Worm (Caenorhabditis elegans) whole organism, L2 larva: Measurements from ENCODE around the gene F20E11.17.
"Not testable (repeated sequence)": the region's sequence is repeated elsewhere in the genome, so short reads cannot be mapped to it uniquely, and the experiment has no call there.

Experiments
- C34F6.9 ChIP-seq: fragments of 150-350 bp; optimal IDR thresholded peaks from 2 replicates; lab custom pipeline; 2014; ENCODE audit warnings: missing biosample characterization, missing genetic modification characterization
- F13H6.1 ChIP-seq: sonication (generic microtip); optimal IDR thresholded peaks from 2 replicates; lab custom pipeline; 2016; ENCODE audit warnings: missing genetic modification characterization, missing compliant biosample characterization
- R02D3.7 ChIP-seq: fragments of 150-350 bp; optimal IDR thresholded peaks from 2 replicates; lab custom pipeline; 2014; ENCODE audit warnings: missing biosample characterization, missing genetic modification characterization
- Y55F3AM.14 ChIP-seq: fragments of 200-800 bp; sonication (Bioruptor generic); optimal IDR thresholded peaks from 2 replicates; lab custom pipeline; 2018; ENCODE audit warnings: mild to moderate bottlenecking, missing genetic modification characterization, missing compliant biosample characterization
- ZK546.5 ChIP-seq: sonication (generic microtip); optimal IDR thresholded peaks from 2 replicates; lab custom pipeline; 2017; ENCODE audit warnings: missing biosample characterization, missing genetic modification characterization
- aly-2 ChIP-seq: fragments of 150-350 bp; optimal IDR thresholded peaks from 2 replicates; lab custom pipeline; 2014; ENCODE audit warnings: missing biosample characterization, missing genetic modification characterization
- ama-1 ChIP-seq: fragments of 150-350 bp; optimal IDR thresholded peaks from 2 replicates; lab custom pipeline; 2018; ENCODE audit warnings: inconsistent platforms
- blmp-1 ChIP-seq: sonication (generic microtip); optimal IDR thresholded peaks from 2 replicates; lab custom pipeline; 2017; ENCODE audit warnings: missing genetic modification characterization, mild to moderate bottlenecking, missing compliant biosample characterization, antibody characterized with exemption, moderate library complexity; ENCODE audit not compliant: insufficient read depth
- ceh-82 ChIP-seq: fragments of 150-350 bp; optimal IDR thresholded peaks from 2 replicates; lab custom pipeline; 2014; ENCODE audit warnings: missing biosample characterization, missing genetic modification characterization
- dmd-4 ChIP-seq: sonication (generic microtip); optimal IDR thresholded peaks from 2 replicates; lab custom pipeline; 2017; ENCODE audit warnings: missing biosample characterization, missing genetic modification characterization
- egl-27 ChIP-seq: sonication (generic microtip); optimal IDR thresholded peaks from 3 replicates; lab custom pipeline; 2017; ENCODE audit warnings: missing biosample characterization, missing genetic modification reagents, missing genetic modification characterization
- elt-1 ChIP-seq: fragments of 150-350 bp; optimal IDR thresholded peaks from 2 replicates; lab custom pipeline; 2014; ENCODE audit warnings: missing biosample characterization, missing genetic modification characterization
- elt-3 ChIP-seq: sonication (generic microtip); optimal IDR thresholded peaks from 2 replicates; lab custom pipeline; 2017; ENCODE audit warnings: missing biosample characterization, missing genetic modification characterization
- fos-1 ChIP-seq: fragments of 150-350 bp; optimal IDR thresholded peaks from 2 replicates; lab custom pipeline; 2014; ENCODE audit warnings: missing biosample characterization, missing genetic modification characterization
- gmeb-1 ChIP-seq: fragments of 150-350 bp; optimal IDR thresholded peaks from 2 replicates; lab custom pipeline; 2014; ENCODE audit warnings: missing biosample characterization, missing genetic modification characterization
- lin-13 ChIP-seq: fragments of 150-350 bp; optimal IDR thresholded peaks from 2 replicates; lab custom pipeline; 2014; ENCODE audit warnings: missing biosample characterization, missing genetic modification reagents, missing genetic modification characterization
- lin-39 ChIP-seq: fragments of 150-350 bp; optimal IDR thresholded peaks from 2 replicates; lab custom pipeline; 2014; ENCODE audit warnings: missing biosample characterization, missing genetic modification reagents, missing genetic modification characterization
- mab-5 ChIP-seq: fragments of 150-350 bp; optimal IDR thresholded peaks from 2 replicates; lab custom pipeline; 2014; ENCODE audit warnings: missing biosample characterization, missing genetic modification characterization
- nhr-10 ChIP-seq: sonication (generic microtip); optimal IDR thresholded peaks from 2 replicates; lab custom pipeline; 2017; ENCODE audit warnings: missing biosample characterization, missing genetic modification characterization
- nhr-11 ChIP-seq: fragments of 150-350 bp; optimal IDR thresholded peaks from 2 replicates; lab custom pipeline; 2014; ENCODE audit warnings: missing biosample characterization, missing genetic modification characterization
- nhr-23 ChIP-seq: fragments of 150-350 bp; optimal IDR thresholded peaks from 2 replicates; lab custom pipeline; 2014; ENCODE audit warnings: missing biosample characterization, missing genetic modification reagents, missing genetic modification characterization
- nhr-237 ChIP-seq: fragments of 150-350 bp; optimal IDR thresholded peaks from 2 replicates; lab custom pipeline; 2014; ENCODE audit warnings: missing biosample characterization, missing genetic modification characterization
- nhr-25 ChIP-seq: fragments of 150-350 bp; sonication (generic microtip); optimal IDR thresholded peaks from 3 replicates; lab custom pipeline; 2014; ENCODE audit warnings: missing biosample characterization, missing genetic modification characterization
- nhr-6 ChIP-seq: fragments of 150-350 bp; optimal IDR thresholded peaks from 2 replicates; lab custom pipeline; 2014; ENCODE audit warnings: missing biosample characterization, missing genetic modification characterization
- nhr-77 ChIP-seq: fragments of 150-350 bp; optimal IDR thresholded peaks from 2 replicates; lab custom pipeline; 2014; ENCODE audit warnings: missing biosample characterization, missing genetic modification characterization
- peb-1 ChIP-seq: fragments of 150-350 bp; optimal IDR thresholded peaks from 2 replicates; lab custom pipeline; 2014; ENCODE audit warnings: missing biosample characterization, missing genetic modification characterization
- sem-4 ChIP-seq: fragments of 150-350 bp; optimal IDR thresholded peaks from 2 replicates; lab custom pipeline; 2014; ENCODE audit warnings: missing biosample characterization, missing genetic modification reagents, missing genetic modification characterization
- skn-1 ChIP-seq: sonication (generic microtip); optimal IDR thresholded peaks from 2 replicates; lab custom pipeline; 2017; ENCODE audit warnings: missing biosample characterization, missing genetic modification characterization
- sma-3 ChIP-seq: sonication (generic microtip); optimal IDR thresholded peaks from 2 replicates; lab custom pipeline; 2016; ENCODE audit warnings: missing genetic modification reagents, missing genetic modification characterization, missing compliant biosample characterization
- sma-9 ChIP-seq, 2 experiments: fragments of 150-350 bp in 1 of 2; sonication (generic microtip) in 1 of 2; optimal IDR thresholded peaks; 2 replicates each; lab custom pipeline; 2014 to 2016; ENCODE audit warnings: missing genetic modification characterization in 2 of 2, mild to moderate bottlenecking in 1 of 2, missing biosample characterization in 1 of 2, missing compliant biosample characterization in 1 of 2, missing genetic modification reagents in 1 of 2, moderate library complexity in 1 of 2
- snpc-4 ChIP-seq: fragments of 150-350 bp; optimal IDR thresholded peaks from 2 replicates; lab custom pipeline; 2014; ENCODE audit warnings: missing biosample characterization, missing genetic modification characterization
- unc-39 ChIP-seq: fragments of 150-350 bp; optimal IDR thresholded peaks from 2 replicates; lab custom pipeline; 2014; ENCODE audit warnings: missing biosample characterization, missing genetic modification characterization
- unc-55 ChIP-seq: fragments of 150-350 bp; sonication (generic microtip); optimal IDR thresholded peaks from 3 replicates; lab custom pipeline; 2014; ENCODE audit warnings: missing biosample characterization, missing genetic modification reagents, missing genetic modification characterization
- unc-62 ChIP-seq: fragments of 150-350 bp; optimal IDR thresholded peaks from 2 replicates; lab custom pipeline; 2014; ENCODE audit warnings: missing biosample characterization, missing genetic modification reagents, missing genetic modification characterization
- zag-1 ChIP-seq: fragments of 150-350 bp; optimal IDR thresholded peaks from 2 replicates; lab custom pipeline; 2014; ENCODE audit warnings: missing biosample characterization, missing genetic modification characterization
- ztf-4 ChIP-seq: fragments of 150-350 bp; optimal IDR thresholded peaks from 2 replicates; lab custom pipeline; 2014; ENCODE audit warnings: missing biosample characterization, missing genetic modification characterization

Gene F20E11.17

ce11 chrV:17456197-17456596 is 12.9 kb downstream of the F20E11.17 start, which contains the start of gene srh-203:
TSS of gene srh-203 (minus strand) at chrV:17456297.
- TF ChIP-seq ztf-4, dmd-4, blmp-1 (tag; lab: Kevin White, UChicago): not testable (repeated sequence)

ce11 chrV:17449836-17450235 is 19.2 kb downstream of the F20E11.17 start:
- no peak for TF ChIP-seq unc-55
- no peak for TF ChIP-seq nhr-77 (tag; lab: Kevin White, UChicago)
- TF ChIP-seq R02D3.7 (tag; lab: Kevin White, UChicago): no peak
- TF ChIP-seq lin-39 (tag; lab: Kevin White, UChicago): no peak
- TF ChIP-seq sma-3 (GFP tag; lab: Kevin White, UChicago): no peak
- no peak for TF ChIP-seq unc-62
- no peak for TF ChIP-seq ZK546.5 (tag; lab: Kevin White, UChicago)
- TF ChIP-seq aly-2: no peak
- TF ChIP-seq ceh-82 (tag; lab: Kevin White, UChicago): no peak
- TF ChIP-seq C34F6.9 (tag; lab: Kevin White, UChicago): no peak
- TF ChIP-seq blmp-1 (tag; lab: Kevin White, UChicago): no peak

ce11 chrV:17439406-17439805 is 29.7 kb downstream of the F20E11.17 start, which contains the start of gene srh-154:
TSS of gene srh-154 (plus strand) at chrV:17439706.
- TF ChIP-seq blmp-1 (tag; lab: Kevin White, UChicago): no peak
- no peak for TF ChIP-seq elt-3 (tag; lab: Kevin White, UChicago)
- no peak for TF ChIP-seq gmeb-1
- no peak for TF ChIP-seq nhr-23
- TF ChIP-seq lin-39 (tag; lab: Kevin White, UChicago): no peak
- no peak for TF ChIP-seq nhr-10 (tag; lab: Kevin White, UChicago)
- no peak for TF ChIP-seq unc-62
- TF ChIP-seq nhr-77 (tag; lab: Kevin White, UChicago): no peak
- no peak for TF ChIP-seq ama-1
- TF ChIP-seq lin-13 (GFP tag; lab: Kevin White, UChicago): no peak
- no peak for TF ChIP-seq unc-39 (tag; lab: Kevin White, UChicago)
- no peak for TF ChIP-seq F13H6.1 (tag; lab: Kevin White, UChicago)
- no peak for TF ChIP-seq nhr-25
- no peak for TF ChIP-seq snpc-4 (tag; lab: Kevin White, UChicago)

ce11 chrV:17438317-17438716 is 30.8 kb downstream of the F20E11.17 start, which contains the start of gene srsx-2:
TSS of gene srsx-2 (minus strand) at chrV:17438417.
- no peak for TF ChIP-seq mab-5 (tag; lab: Kevin White, UChicago)
- no peak for TF ChIP-seq nhr-11 (tag; lab: Kevin White, UChicago)
- no peak for TF ChIP-seq elt-3 (tag; lab: Kevin White, UChicago)
- TF ChIP-seq nhr-237: no peak
- TF ChIP-seq nhr-10 (tag; lab: Kevin White, UChicago): no peak
- TF ChIP-seq lin-39 (tag; lab: Kevin White, UChicago): no peak
- no peak for TF ChIP-seq Y55F3AM.14 (GFP tag; lab: Kevin White, UChicago)
- TF ChIP-seq aly-2: no peak
- TF ChIP-seq F13H6.1 (tag; lab: Kevin White, UChicago): no peak
- no peak for TF ChIP-seq gmeb-1
- TF ChIP-seq, all 48 proteins: peak for 0

ce11 chrV:17436492-17436891 is 32.6 kb downstream of the F20E11.17 start, which contains the start of gene F20E11.18:
TSS of gene F20E11.18 (minus strand) at chrV:17436592.
- TF ChIP-seq sma-3 (GFP tag; lab: Kevin White, UChicago) (no peak), egl-27 (no peak), unc-62 (no peak), zag-1 (tag; lab: Kevin White, UChicago) (no peak), nhr-77 (tag; lab: Kevin White, UChicago) (no peak), skn-1 (no peak), gmeb-1 (no peak), sem-4 (no peak), unc-55 (no peak), fos-1 (tag; lab: Kevin White, UChicago) (no peak), ama-1 (no peak), ZK546.5 (tag; lab: Kevin White, UChicago) (no peak), ztf-4 (tag; lab: Kevin White, UChicago) (no peak), lin-13 (GFP tag; lab: Kevin White, UChicago) (no peak), nhr-25 (no peak), peb-1 (tag; lab: Kevin White, UChicago) (no peak), sma-9 (GFP tag; optimal IDR thresholded peaks at IDR 0.05; lab: Kevin White, UChicago) (no peak), sma-9 (tag; optimal IDR thresholded peaks at IDR 0.05; lab: Kevin White, UChicago) (no peak), nhr-6 (no peak), elt-1 (no peak)
- TF ChIP-seq, all 48 proteins: peak for 0
